Worm (Caenorhabditis elegans) whole organism, L4 larva: ENCODE results near the gene rip-1.

Experiments
- F26F4.8 ChIP-seq: fragments of 200-800 bp; sonication (Bioruptor generic); conservative IDR thresholded peaks from 2 replicates; pipeline ENCODE4 v1.3.6; 2022; ENCODE audit warnings: missing genetic modification characterization, missing compliant biosample characterization
- F49E8.2 ChIP-seq: sonication (generic microtip); optimal IDR thresholded peaks from 2 replicates; lab custom pipeline; 2016; ENCODE audit warnings: missing compliant biosample characterization, mild to moderate bottlenecking, missing genetic modification characterization, borderline replicate concordance
- T20F7.1 ChIP-seq: fragments of 200-800 bp; sonication (Bioruptor generic); optimal IDR thresholded peaks from 2 replicates; lab custom pipeline; 2018; ENCODE audit warnings: mild to moderate bottlenecking, missing genetic modification characterization, missing compliant biosample characterization
- Y5F2A.4 ChIP-seq: fragments of 200-800 bp; sonication (Bioruptor generic); optimal IDR thresholded peaks from 2 replicates; lab custom pipeline; 2018; ENCODE audit warnings: mild to moderate bottlenecking, missing genetic modification characterization, missing compliant biosample characterization
- aha-1 ChIP-seq: fragments of 150-350 bp; peaks from one replicate; lab custom pipeline; 2014; ENCODE audit warnings: missing biosample characterization, missing genetic modification characterization
- ceh-20 ChIP-seq: fragments of 200-800 bp; sonication (Bioruptor generic); IDR thresholded peaks from 2 replicates; pipeline ENCODE4 v1.3.6; 2022; ENCODE audit warnings: missing genetic modification reagents, missing genetic modification characterization, missing compliant biosample characterization
- ceh-28 ChIP-seq: fragments of 150-350 bp; optimal IDR thresholded peaks from 2 replicates; lab custom pipeline; 2014; ENCODE audit warnings: missing biosample characterization, missing genetic modification reagents, missing genetic modification characterization
- ceh-44 ChIP-seq: fragments of 200-800 bp; sonication (Bioruptor generic); IDR thresholded peaks from 2 replicates; pipeline ENCODE4 v1.3.6; 2022; ENCODE audit warnings: missing genetic modification reagents, missing genetic modification characterization, missing compliant biosample characterization
- ces-1 ChIP-seq: fragments of 150-350 bp; sonication (generic microtip); optimal IDR thresholded peaks from 4 replicates; lab custom pipeline; 2014; ENCODE audit warnings: missing biosample characterization, missing genetic modification reagents, missing genetic modification characterization
- cey-2 ChIP-seq: sonication (generic microtip); optimal IDR thresholded peaks from 3 replicates; lab custom pipeline; 2017; ENCODE audit warnings: missing genetic modification characterization, mild to moderate bottlenecking, missing compliant biosample characterization, antibody characterized with exemption, borderline replicate concordance; ENCODE audit not compliant: insufficient read depth
- ctbp-1 ChIP-seq: fragments of 200-800 bp; sonication (Bioruptor generic); IDR thresholded peaks from 2 replicates; pipeline ENCODE4 v1.3.6; 2022; ENCODE audit warnings: missing genetic modification reagents, missing genetic modification characterization, missing compliant biosample characterization
- daf-16 ChIP-seq, 3 experiments: sonication (generic microtip); optimal IDR thresholded peaks; 2 replicates each; lab custom pipeline; 2016 to 2017; ENCODE audit warnings: missing genetic modification characterization in 3 of 3, missing genetic modification reagents in 3 of 3, mild to moderate bottlenecking in 2 of 3, missing compliant biosample characterization in 2 of 3, missing biosample characterization in 1 of 3, moderate library complexity in 1 of 3
- daf-19 ChIP-seq: fragments of 200-800 bp; sonication (Bioruptor generic); conservative IDR thresholded peaks from 2 replicates; pipeline ENCODE4 v1.3.6; 2022; ENCODE audit warnings: missing genetic modification characterization, missing compliant biosample characterization
- dmd-6 ChIP-seq: fragments of 200-800 bp; sonication (Bioruptor generic); IDR thresholded peaks from 2 replicates; pipeline ENCODE4 v1.3.6; 2022; ENCODE audit warnings: missing genetic modification reagents, missing genetic modification characterization, missing compliant biosample characterization
- duxl-1 ChIP-seq: sonication (generic microtip); optimal IDR thresholded peaks from 2 replicates; lab custom pipeline; 2016; ENCODE audit warnings: mild to moderate bottlenecking, missing genetic modification characterization, moderate library complexity, missing compliant biosample characterization; ENCODE audit not compliant: poor library complexity
- egl-27 ChIP-seq: sonication (generic microtip); optimal IDR thresholded peaks from 3 replicates; lab custom pipeline; 2017; ENCODE audit warnings: missing biosample characterization, missing genetic modification reagents, missing genetic modification characterization
- fkh-10 ChIP-seq: fragments of 150-350 bp; optimal IDR thresholded peaks from 2 replicates; lab custom pipeline; 2014; ENCODE audit warnings: missing biosample characterization, missing genetic modification reagents, missing genetic modification characterization
- hlh-30 ChIP-seq: sonication (generic microtip); optimal IDR thresholded peaks from 2 replicates; lab custom pipeline; 2017; ENCODE audit warnings: antibody characterized with exemption, mild to moderate bottlenecking, missing genetic modification characterization, missing compliant biosample characterization; ENCODE audit not compliant: insufficient read depth
- lim-7 ChIP-seq: fragments of 200-800 bp; sonication (Bioruptor generic); IDR thresholded peaks from 2 replicates; pipeline ENCODE4 v1.3.6; 2022; ENCODE audit warnings: missing genetic modification characterization, missing compliant biosample characterization
- lin-1 ChIP-seq: fragments of 200-800 bp; sonication (Bioruptor generic); IDR thresholded peaks from 2 replicates; pipeline ENCODE4 v1.3.6; 2022; ENCODE audit warnings: missing genetic modification reagents, missing genetic modification characterization, missing compliant biosample characterization
- lin-29 ChIP-seq: fragments of 200-800 bp; sonication (Bioruptor generic); IDR thresholded peaks from 2 replicates; pipeline ENCODE4 v1.3.6; 2022; ENCODE audit warnings: missing genetic modification reagents, missing genetic modification characterization, missing compliant biosample characterization
- madf-5 ChIP-seq, 2 experiments: fragments of 200-800 bp; sonication (Bioruptor generic); IDR thresholded peaks; 2 replicates each; pipeline ENCODE4 v1.3.6; 2022; ENCODE audit warnings: missing compliant biosample characterization in 2 of 2, missing genetic modification characterization in 2 of 2
- madf-9 ChIP-seq: fragments of 200-800 bp; sonication (Bioruptor generic); conservative IDR thresholded peaks from 2 replicates; pipeline ENCODE4 v1.3.6; 2022; ENCODE audit warnings: missing genetic modification reagents, missing genetic modification characterization, missing compliant biosample characterization
- mxl-3 ChIP-seq: fragments of 200-800 bp; sonication (Bioruptor generic); optimal IDR thresholded peaks from 2 replicates; lab custom pipeline; 2018; ENCODE audit warnings: mild to moderate bottlenecking, missing genetic modification characterization, missing compliant biosample characterization
- nhr-28 ChIP-seq: fragments of 150-350 bp; optimal IDR thresholded peaks from 2 replicates; lab custom pipeline; 2014; ENCODE audit warnings: missing biosample characterization, missing genetic modification characterization
- nhr-42 ChIP-seq: fragments of 200-800 bp; sonication (Bioruptor generic); IDR thresholded peaks from 2 replicates; pipeline ENCODE4 v1.3.6; 2022; ENCODE audit warnings: missing genetic modification characterization, missing compliant biosample characterization
- nhr-48 ChIP-seq: sonication (generic microtip); optimal IDR thresholded peaks from 2 replicates; lab custom pipeline; 2016; ENCODE audit warnings: mild to moderate bottlenecking, missing genetic modification characterization, missing compliant biosample characterization
- php-3 ChIP-seq: fragments of 200-800 bp; sonication (Bioruptor generic); IDR thresholded peaks from 2 replicates; pipeline ENCODE4 v1.3.6; 2022; ENCODE audit warnings: missing genetic modification reagents, missing genetic modification characterization, missing compliant biosample characterization
- skn-1 ChIP-seq: fragments of 150-350 bp; optimal IDR thresholded peaks from 2 replicates; lab custom pipeline; 2014; ENCODE audit warnings: missing biosample characterization, missing genetic modification characterization
- spr-3 ChIP-seq: fragments of 200-800 bp; sonication (Bioruptor generic); optimal IDR thresholded peaks from 2 replicates; lab custom pipeline; 2018; ENCODE audit warnings: mild to moderate bottlenecking, missing genetic modification characterization, missing compliant biosample characterization
- tag-97 ChIP-seq: fragments of 200-800 bp; sonication (Bioruptor generic); IDR thresholded peaks from 2 replicates; pipeline ENCODE4 v1.3.6; 2022; ENCODE audit warnings: missing genetic modification characterization, missing compliant biosample characterization
- unc-39 ChIP-seq: sonication (generic microtip); optimal IDR thresholded peaks from 2 replicates; lab custom pipeline; 2017; ENCODE audit warnings: missing biosample characterization, missing genetic modification characterization
- unc-62 ChIP-seq, 3 experiments: fragments of 150-350 bp in 1 of 3; sonication (generic microtip); optimal IDR thresholded peaks in 2 of 3; peaks in 1 of 3; 1 replicate in 1 of 3; 2 replicates in 2 of 3; lab custom pipeline; 2014 to 2017; ENCODE audit warnings: missing biosample characterization in 3 of 3, missing genetic modification characterization in 3 of 3, missing genetic modification reagents in 3 of 3, missing genotype in 1 of 3
- zag-1 ChIP-seq: fragments of 150-350 bp; optimal IDR thresholded peaks from 2 replicates; lab custom pipeline; 2014; ENCODE audit warnings: missing biosample characterization, missing genetic modification characterization
- zfp-3 ChIP-seq: fragments of 200-800 bp; sonication (Bioruptor generic); conservative IDR thresholded peaks from 2 replicates; pipeline ENCODE4 v1.3.6; 2022; ENCODE audit warnings: missing genetic modification reagents, missing genetic modification characterization, missing compliant biosample characterization
- ztf-11 ChIP-seq: fragments of 150-350 bp; optimal IDR thresholded peaks from 2 replicates; lab custom pipeline; 2014; ENCODE audit warnings: missing biosample characterization, missing genetic modification characterization

The rip-1 gene

DNA sequence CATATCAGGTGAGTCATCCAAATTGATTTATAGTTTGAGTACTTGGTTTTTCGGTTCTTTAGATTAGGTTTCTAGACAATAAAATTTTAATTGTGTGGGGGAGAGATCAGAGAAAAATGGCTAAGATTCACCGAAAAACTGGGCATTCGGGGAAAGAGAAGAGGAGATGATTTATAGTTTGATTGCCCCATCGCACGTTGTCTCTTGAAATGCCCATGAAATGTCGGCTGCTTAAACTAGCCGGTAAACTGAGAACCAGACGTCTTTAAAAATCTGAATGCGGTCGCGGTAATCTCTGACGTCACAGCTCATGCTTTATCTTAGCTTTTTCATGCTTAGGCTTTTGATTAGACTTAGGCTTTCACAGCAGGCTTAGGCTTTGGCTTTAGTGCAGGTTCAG lies 38.4 kb upstream of the rip-1 start:
- TF ChIP-seq php-3 (GFP tag; lab: Robert Waterston, UW) (peak; percentile 23; the same call in 1 of the 2 replicates), ceh-20 (GFP tag; lab: Robert Waterston, UW) (0 out of 2 replicates have a peak, but pooled peaks have one; percentile 12), spr-3 (no peak), cey-2 (tag; lab: Kevin White, UChicago) (no peak), unc-62 (GFP tag; optimal IDR thresholded peaks at IDR 0.05 in 1 of 2; lab: Kevin White, UChicago) (peak in 1 of 2 experiments; percentile 72), unc-62 (tag; optimal IDR thresholded peaks at IDR 0.05; lab: Kevin White, UChicago) (no peak), duxl-1 (tag; lab: Kevin White, UChicago) (no peak), zag-1 (tag; lab: Kevin White, UChicago) (no peak), egl-27 (no peak), nhr-48 (tag; lab: Kevin White, UChicago) (no peak), daf-16 (GFP tag; optimal IDR thresholded peaks at IDR 0.05; lab: Kevin White, UChicago) (no peak), daf-16 (tag; optimal IDR thresholded peaks at IDR 0.05; lab: Kevin White, UChicago) (no peak), daf-19 (no peak), ceh-28 (tag; lab: Kevin White, UChicago) (no peak), nhr-28 (tag; lab: Kevin White, UChicago) (no peak)

DNA sequence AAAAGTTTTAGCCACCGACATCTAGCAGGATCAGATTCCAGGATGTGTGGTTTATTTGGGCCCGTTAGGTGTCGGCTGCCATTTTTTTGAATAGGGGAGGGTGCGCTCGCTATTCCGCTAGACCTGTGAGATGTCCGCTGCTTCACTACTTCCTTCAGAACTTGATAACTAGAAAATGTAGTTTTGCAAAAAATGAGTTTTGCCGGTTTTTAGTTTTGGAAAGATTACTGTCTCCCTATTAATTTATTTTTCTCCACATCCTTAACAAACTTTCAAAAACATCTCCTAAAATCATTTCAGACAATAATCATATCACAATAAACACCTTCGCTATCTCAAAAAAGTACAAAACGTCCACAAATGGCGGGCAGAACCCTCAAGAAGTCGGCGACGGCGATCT lies 36.3 kb upstream of the rip-1 start, which contains the start of gene vglu-2:
TSS of gene vglu-2 (plus strand) at position 301 of the 400 bp plus-strand sequence.
- TF ChIP-seq aha-1 (tag; lab: Kevin White, UChicago): no peak
- no peak for TF ChIP-seq unc-39
- no peak for TF ChIP-seq fkh-10 (GFP tag; lab: Kevin White, UChicago)
- TF ChIP-seq madf-5 (GFP tag; IDR thresholded peaks at IDR 0.05; lab: Robert Waterston, UW): no peak
- no peak for TF ChIP-seq Y5F2A.4 (GFP tag; lab: Kevin White, UChicago)
- no peak for TF ChIP-seq madf-9
- no peak for TF ChIP-seq lin-1 (GFP tag; lab: Robert Waterston, UW)
- TF ChIP-seq lin-29 (GFP tag; lab: Robert Waterston, UW): no peak
- no peak for TF ChIP-seq php-3 (GFP tag; lab: Robert Waterston, UW)
- TF ChIP-seq T20F7.1 (GFP tag; lab: Kevin White, UChicago): no peak
- TF ChIP-seq F26F4.8 (GFP tag; lab: Robert Waterston, UW): no peak
- no peak for TF ChIP-seq ces-1 (GFP tag; lab: Kevin White, UChicago)
- no peak for TF ChIP-seq ztf-11
- no peak for TF ChIP-seq skn-1 (tag; lab: Kevin White, UChicago)
- TF ChIP-seq ctbp-1: no peak
- no peak for TF ChIP-seq ceh-44 (GFP tag; lab: Robert Waterston, UW)
- no peak for TF ChIP-seq zfp-3 (GFP tag; lab: Robert Waterston, UW)
- TF ChIP-seq tag-97: no peak
- TF ChIP-seq F49E8.2 (tag; lab: Kevin White, UChicago): no peak

DNA sequence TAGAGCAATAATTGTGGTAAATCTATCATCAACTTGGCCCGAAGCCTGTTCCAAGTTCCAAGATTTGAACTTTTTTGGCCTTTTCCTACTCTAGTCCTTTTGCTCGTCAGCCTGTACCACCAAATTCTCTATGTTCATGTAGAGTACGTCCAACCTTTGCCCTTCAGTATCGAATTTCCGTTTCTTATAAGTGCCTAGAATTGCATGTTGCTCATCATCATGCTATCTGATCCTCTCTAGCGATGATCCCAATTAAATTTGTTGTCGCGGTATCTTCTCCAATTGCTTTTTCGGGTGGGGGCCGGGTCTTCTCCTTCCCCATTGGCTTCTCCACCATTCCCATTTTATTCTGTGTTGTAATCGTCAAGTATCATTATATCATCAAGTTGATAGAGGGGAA lies 35.4 kb upstream of the rip-1 start:
- peak in 1 of 2 experiments; percentile 94 for TF ChIP-seq unc-62 (GFP tag; optimal IDR thresholded peaks at IDR 0.05 in 1 of 2; lab: Kevin White, UChicago)
- TF ChIP-seq unc-62 (tag; optimal IDR thresholded peaks at IDR 0.05; lab: Kevin White, UChicago): no peak
- TF ChIP-seq mxl-3 (GFP tag; lab: Kevin White, UChicago): no peak

DNA sequence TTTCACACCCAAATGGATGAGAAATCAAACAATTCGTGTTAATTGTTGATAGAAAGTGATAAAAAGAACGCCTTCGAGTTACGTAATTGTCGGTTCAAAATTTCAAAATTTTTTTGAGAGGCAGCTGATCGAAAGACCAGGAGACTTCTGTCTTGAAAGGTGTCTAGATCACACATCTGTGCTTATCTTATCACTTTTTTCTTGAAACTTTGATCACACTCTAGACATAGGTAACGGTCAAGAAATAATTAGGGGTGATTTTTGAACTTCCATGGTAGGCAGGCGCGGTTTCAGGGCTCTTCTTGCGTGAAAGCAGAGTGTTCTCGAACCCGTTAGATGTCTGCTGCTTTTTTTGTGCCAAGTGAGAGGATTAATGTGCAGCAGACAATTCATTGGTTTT lies 34.8 kb upstream of the rip-1 start:
- TF ChIP-seq hlh-30 (tag; lab: Kevin White, UChicago) (peak; percentile 25), lim-7 (GFP tag; lab: Robert Waterston, UW) (0 out of 2 replicates have a peak, but pooled peaks have one; percentile 42), nhr-42 (GFP tag; lab: Robert Waterston, UW) (no peak), dmd-6 (GFP tag; lab: Robert Waterston, UW) (peak; percentile 35)
- TF ChIP-seq, all 104 proteins: peak for 3
